Fruit fly (Drosophila melanogaster): ENCODE measurements around the gene CG31089.

The CG31089 gene

DNA sequence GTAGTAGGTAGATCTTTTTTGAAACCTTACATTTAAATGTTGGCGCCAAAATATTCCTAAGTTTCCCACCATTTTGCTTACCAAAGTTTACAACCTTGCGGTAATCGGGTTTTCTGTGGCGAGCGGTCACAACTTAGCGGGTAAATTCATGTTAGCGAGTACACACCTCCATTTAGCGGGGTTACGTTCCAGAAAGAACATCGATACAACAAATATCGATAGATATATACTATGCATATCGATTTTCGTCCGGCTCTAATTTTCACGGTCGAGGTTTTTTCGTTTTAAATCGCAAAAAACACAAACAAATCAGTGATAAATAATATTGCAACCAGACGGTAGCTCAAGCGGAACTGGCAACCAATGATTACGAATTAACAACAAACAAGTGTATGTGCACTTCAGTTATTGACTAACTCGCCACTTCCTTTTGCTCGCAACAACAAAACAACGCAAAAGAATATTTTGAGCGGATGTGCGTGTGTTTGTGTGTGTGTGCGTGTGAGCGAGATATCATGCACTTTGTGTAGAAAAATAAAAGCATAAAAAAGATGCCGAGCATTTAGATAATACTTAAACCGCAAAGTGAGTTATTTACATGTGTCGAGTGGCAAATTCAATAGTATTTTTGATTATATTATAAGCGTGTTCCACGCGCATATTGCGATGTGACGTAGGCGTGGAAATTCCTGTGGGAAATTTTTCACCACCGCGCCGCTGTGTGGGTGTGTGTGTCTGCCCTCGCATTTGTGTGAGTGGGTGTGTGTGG lies 14.0 kb upstream of the CG31089 start, which contains the start of gene Lnk:
Gene Lnk (plus strand): TSS at position 236 of the 769 bp plus-strand sequence.
- TF ChIP-seq CG8478 (optimal IDR thresholded peaks at IDR 0.05) (peak; percentile 66), CTCF (optimal IDR thresholded peaks at IDR 0.05) (peak; percentile 67 to 78)

DNA sequence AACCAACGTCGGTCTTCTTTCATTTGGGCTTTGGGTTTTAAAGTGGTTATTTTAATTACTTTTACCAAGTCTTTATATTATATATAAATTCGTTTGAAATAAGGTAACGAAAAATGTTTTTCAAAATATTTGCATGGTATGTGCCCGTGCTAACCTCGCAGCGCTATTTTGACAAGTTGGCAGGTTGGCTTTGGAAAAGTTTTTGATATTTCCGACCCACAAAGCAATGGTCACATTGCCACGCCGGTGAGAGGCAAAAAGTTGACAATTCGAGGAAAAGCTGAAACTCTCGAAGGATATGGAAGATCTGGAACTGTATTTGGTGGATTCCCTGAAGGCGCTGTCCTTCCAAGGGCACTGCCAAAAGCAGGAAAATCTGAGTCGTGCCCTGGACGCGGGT lies 9.2 kb upstream of the CG31089 start, which contains the start of gene CG5913:
Gene CG5913 (plus strand): TSS at position 224 of the 400 bp plus-strand sequence.
- TF ChIP-seq CG8478 (optimal IDR thresholded peaks at IDR 0.05) (no peak), CTCF (optimal IDR thresholded peaks at IDR 0.05) (peak in 1 of 2 experiments; percentile 47)

DNA sequence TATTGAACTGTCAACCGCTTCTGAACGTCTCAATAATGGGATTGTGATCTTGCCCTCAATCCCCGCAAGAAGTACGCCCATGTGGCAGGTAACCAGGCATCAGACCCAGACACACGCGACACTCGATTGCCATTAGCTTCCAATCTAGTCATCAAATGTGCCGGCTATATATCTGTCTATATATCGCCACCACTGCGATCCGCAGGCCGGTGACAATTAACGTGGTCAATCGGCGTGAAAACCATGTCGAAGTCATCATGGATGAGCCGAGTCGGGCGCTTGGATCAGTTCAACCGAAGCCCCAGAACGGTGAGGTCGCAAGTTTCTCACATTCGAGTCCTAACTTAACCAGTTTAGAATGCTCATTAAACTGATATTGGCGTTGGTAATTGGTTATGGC lies 6.9 kb upstream of the CG31089 start, which contains the start of gene Sodq:
Gene Sodq (plus strand): TSS at position 301 of the 400 bp plus-strand sequence.
- TF ChIP-seq CTCF (optimal IDR thresholded peaks at IDR 0.05) = no peak
- no peak for TF ChIP-seq CG8478 (optimal IDR thresholded peaks at IDR 0.05)

DNA sequence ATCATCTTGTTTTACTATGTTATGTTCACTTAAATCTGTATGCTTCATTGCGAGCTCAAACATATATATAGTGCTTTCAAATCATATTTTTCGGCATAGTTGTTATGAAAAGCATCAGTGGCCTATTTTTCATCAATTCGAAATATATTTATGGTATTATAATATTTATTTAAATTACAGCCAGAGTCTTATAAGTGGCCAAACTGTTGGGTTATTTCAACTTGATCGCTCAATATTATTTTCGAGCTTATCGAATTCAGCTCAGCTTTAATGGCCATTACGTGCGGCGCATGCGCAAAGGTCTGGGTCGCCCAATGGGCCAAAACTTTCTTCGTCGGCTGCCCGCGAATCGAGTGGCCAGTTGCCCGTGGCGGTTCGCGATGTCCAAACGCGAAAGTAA lies 5.3 kb upstream of the CG31089 start, which contains the start of gene Mco3:
Gene Mco3 (plus strand): TSS at position 301 of the 400 bp plus-strand sequence.
- TF ChIP-seq CTCF (optimal IDR thresholded peaks at IDR 0.05) (no peak), CG8478 (optimal IDR thresholded peaks at IDR 0.05) (no peak)

DNA sequence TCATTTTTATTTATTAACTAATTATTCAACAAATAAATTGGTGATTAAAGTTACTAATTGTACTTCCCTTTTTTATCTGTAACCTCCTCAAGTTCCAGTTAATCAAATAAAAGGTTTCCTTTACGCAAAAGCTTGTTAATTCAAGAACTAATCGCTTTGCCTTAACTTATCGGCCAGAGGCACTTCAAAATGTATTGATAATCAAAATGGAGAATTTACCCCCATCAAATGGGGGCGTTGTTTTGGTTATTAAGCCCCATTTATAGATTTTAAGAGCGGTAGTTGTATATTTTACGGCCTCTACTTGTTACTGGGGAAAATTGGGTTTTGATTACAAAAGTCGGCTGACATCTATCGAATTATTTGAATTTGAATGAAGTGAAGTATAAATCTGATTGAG lies 2.8 kb upstream of the CG31089 start, which contains the start of gene CG31091:
Gene CG31091 (plus strand): TSS at position 214 of the 400 bp plus-strand sequence.
- no peak for TF ChIP-seq CTCF (optimal IDR thresholded peaks at IDR 0.05)
- TF ChIP-seq CG8478 (optimal IDR thresholded peaks at IDR 0.05) = no peak

DNA sequence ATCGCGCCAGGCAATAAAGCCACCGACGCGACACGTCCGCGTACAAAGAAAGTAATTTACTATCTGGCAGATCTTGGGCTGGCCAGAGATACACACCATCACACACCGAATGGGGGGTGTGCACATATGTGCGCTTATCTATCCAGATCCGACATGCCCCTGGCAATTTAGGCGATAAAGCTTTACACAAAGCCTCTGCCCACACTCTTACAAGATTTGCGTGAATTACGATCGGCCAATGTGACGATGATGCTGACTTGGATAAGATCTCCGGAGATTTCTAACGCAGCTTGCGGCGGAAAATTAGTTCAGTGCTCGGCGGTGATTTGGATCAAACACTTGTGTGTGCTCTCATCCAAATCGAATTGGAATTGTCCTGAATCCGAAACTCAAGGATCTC lies 4.3 kb downstream of the CG31089 start, which contains the start of gene kumpel:
Gene kumpel (plus strand): TSS at position 301 of the 400 bp plus-strand sequence.
- TF ChIP-seq CTCF (optimal IDR thresholded peaks at IDR 0.05) (no peak), CG8478 (optimal IDR thresholded peaks at IDR 0.05) (no peak)

DNA sequence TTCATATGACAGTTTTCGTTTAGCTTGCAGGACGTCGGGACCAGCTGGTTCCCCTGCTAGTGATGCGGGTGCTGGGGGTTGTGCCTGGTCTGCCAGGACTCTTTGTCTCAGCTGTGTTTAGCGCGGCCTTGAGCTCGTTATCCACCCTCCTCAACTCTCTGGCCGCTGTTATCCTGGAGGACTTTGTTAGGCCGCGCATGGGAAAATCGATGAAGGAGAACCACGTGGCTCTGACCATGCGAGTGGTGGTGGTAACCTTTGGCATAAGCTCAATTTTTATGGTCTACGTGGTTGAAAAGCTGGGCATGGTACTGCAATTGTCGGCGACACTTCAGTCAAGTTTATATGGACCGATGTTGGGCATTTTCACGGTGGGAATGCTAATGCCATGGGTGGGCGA lies 17.5 kb downstream of the CG31089 start:
- TF ChIP-seq CTCF (optimal IDR thresholded peaks at IDR 0.05) = no peak
- no peak for TF ChIP-seq CG8478 (optimal IDR thresholded peaks at IDR 0.05)

DNA sequence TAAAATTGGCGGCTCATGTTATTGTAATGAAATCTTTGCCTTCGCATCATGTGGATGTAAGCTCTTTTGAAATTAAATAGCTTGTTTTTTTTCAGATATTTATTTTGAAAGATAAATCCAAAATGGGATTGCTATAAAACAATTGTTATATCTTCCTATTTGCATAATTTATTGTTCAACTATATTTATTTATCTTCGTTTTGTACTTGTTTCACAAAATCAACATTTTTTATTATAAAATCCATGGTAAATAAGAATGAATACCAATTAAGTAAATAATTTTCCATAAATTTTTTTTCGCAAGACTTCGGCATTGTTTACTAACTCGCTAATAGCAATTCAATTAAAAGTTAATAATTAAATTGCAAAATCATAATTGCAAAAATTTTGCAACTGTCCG lies 20.1 kb downstream of the CG31089 start, which contains the start of gene CG14546:
Gene CG14546 (minus strand): TSS at position 101 of the 400 bp plus-strand sequence.
- TF ChIP-seq CTCF (optimal IDR thresholded peaks at IDR 0.05) = no peak
- TF ChIP-seq CG8478 (optimal IDR thresholded peaks at IDR 0.05) = no peak

DNA sequence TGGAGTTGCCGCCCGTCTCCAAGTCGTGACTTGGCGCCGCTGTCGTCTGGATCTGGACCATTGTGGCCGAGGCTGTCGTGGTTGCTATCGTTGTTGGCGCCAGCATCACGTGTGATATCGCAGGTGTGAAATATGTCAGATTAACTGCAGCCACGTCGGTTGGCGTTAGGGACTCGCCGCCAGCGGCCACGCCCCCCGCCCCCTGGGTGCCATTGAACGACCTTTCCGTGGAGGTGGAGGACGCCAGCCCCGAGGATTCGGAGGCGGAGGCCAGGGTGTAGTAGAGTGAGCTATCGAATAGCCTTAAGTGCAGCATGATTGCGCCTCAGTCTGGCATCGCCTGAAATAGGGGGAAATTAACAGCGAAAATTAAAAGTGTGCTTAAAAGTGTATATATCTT lies 38.9 kb downstream of the CG31089 start:
- TF ChIP-seq CG8478 (optimal IDR thresholded peaks at IDR 0.05) = no peak
- no peak for TF ChIP-seq CTCF (optimal IDR thresholded peaks at IDR 0.05)
